Worm (Caenorhabditis elegans): ENCODE measurements around the gene idpc-7.

DNA sequence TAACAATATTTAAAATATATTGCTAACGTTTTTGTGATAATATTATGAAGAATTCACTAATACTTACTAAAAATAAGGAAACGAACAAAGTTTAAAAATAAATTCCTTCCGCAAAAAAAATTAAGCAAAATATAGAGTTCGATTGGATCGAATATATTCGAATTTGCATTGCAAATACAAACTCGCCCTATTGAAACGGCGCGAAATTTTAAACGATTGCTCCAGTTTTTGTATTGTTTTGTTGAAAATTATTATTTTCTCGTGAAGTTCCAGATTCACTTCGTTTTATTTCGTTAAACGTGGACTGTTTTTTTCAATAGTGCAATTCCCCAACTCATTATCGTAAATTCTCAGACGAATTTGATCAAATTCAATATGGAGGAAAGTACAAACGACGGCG is 26.7 kb upstream of the idpc-7 start, which contains the start of the genes atl-1 and hcp-2:
- TF ChIP-seq W03F9.2 (tag; optimal IDR thresholded peaks at IDR 0.05) (no peak), him-1 (tag; optimal IDR thresholded peaks at IDR 0.05) (no peak)

Measured in whole organism, L4/young adult.